Worm (Caenorhabditis elegans) whole organism, L3 larva: ENCODE data around the gene prx-5.

Experiments used
- aly-2 ChIP-seq: fragments of 150-350 bp; optimal IDR thresholded peaks from 2 replicates; lab custom pipeline; 2014; ENCODE audit warnings: missing biosample characterization, missing genetic modification characterization
- ama-1 ChIP-seq: fragments of 150-350 bp; optimal IDR thresholded peaks from 2 replicates; lab custom pipeline; 2018
- ceh-16 ChIP-seq: sonication (generic microtip); optimal IDR thresholded peaks from 2 replicates; lab custom pipeline; 2017; ENCODE audit warnings: missing biosample characterization, missing genetic modification characterization
- ceh-82 ChIP-seq: fragments of 150-350 bp; optimal IDR thresholded peaks from 2 replicates; lab custom pipeline; 2014; ENCODE audit warnings: missing biosample characterization, missing genetic modification characterization
- eor-1 ChIP-seq, 2 experiments: fragments of 150-350 bp; optimal IDR thresholded peaks; 2 replicates each; lab custom pipeline; 2014 to 2018; ENCODE audit warnings: missing biosample characterization in 2 of 2, missing genetic modification characterization in 2 of 2
- fos-1 ChIP-seq: fragments of 150-350 bp; optimal IDR thresholded peaks from 2 replicates; lab custom pipeline; 2014; ENCODE audit warnings: missing biosample characterization, missing genetic modification characterization
- mdl-1 ChIP-seq: fragments of 150-350 bp; optimal IDR thresholded peaks from 2 replicates; lab custom pipeline; 2014; ENCODE audit warnings: missing biosample characterization, missing genetic modification characterization
- nhr-76 ChIP-seq: fragments of 150-350 bp; sonication (generic microtip); optimal IDR thresholded peaks from 5 replicates; lab custom pipeline; 2014; ENCODE audit warnings: missing biosample characterization, missing genetic modification characterization
- skn-1 ChIP-seq: fragments of 150-350 bp; optimal IDR thresholded peaks from 2 replicates; lab custom pipeline; 2014; ENCODE audit warnings: missing biosample characterization, missing genetic modification characterization
- snpc-4 ChIP-seq: fragments of 150-350 bp; optimal IDR thresholded peaks from 2 replicates; lab custom pipeline; 2014; ENCODE audit warnings: missing biosample characterization, missing genetic modification characterization

- TF ChIP-seq nhr-76 (tag; lab: Kevin White, UChicago) (no peak), ceh-16 (no peak), fos-1 (no peak), ceh-82 (no peak), snpc-4 (tag; lab: Kevin White, UChicago) (no peak), ama-1 (lab: Kevin White, UChicago) (no peak), eor-1 (tag; optimal IDR thresholded peaks at IDR 0.05; lab: Kevin White, UChicago) (no peak), aly-2 (tag; lab: Kevin White, UChicago) (no peak), skn-1 (tag; lab: Kevin White, UChicago) (no peak), mdl-1 (tag; lab: Kevin White, UChicago) (no peak)
These were observed 40.1 kb upstream of the prx-5 start, which contains the start of gene etc-1 for ce11 chrII:8664533-8664932.
